Worm (Caenorhabditis elegans) whole organism, early embryonic: Measurements from ENCODE around the gene K10C2.7.

Experiments
- B0310.2 ChIP-seq: sonication (generic microtip); optimal IDR thresholded peaks from 2 replicates; lab custom pipeline; 2016; ENCODE audit warnings: mild to moderate bottlenecking, missing genetic modification characterization, missing compliant biosample characterization
- ama-1 ChIP-seq: fragments of 150-350 bp; optimal IDR thresholded peaks from 2 replicates; lab custom pipeline; 2014
- ceh-13 ChIP-seq: fragments of 200-800 bp; sonication (Bioruptor generic); optimal IDR thresholded peaks from 2 replicates; lab custom pipeline; 2018; ENCODE audit warnings: mild to moderate bottlenecking, missing genetic modification characterization, missing compliant biosample characterization
- ets-7 ChIP-seq: sonication (generic microtip); optimal IDR thresholded peaks from 2 replicates; lab custom pipeline; 2016; ENCODE audit warnings: missing genotype, missing genetic modification characterization, missing compliant biosample characterization
- flt-1 ChIP-seq: fragments of 200-800 bp; sonication (Bioruptor generic); IDR thresholded peaks from 2 replicates; pipeline ENCODE4 v1.3.6; 2022; ENCODE audit warnings: missing genetic modification characterization, missing compliant biosample characterization
- tbx-11 ChIP-seq: fragments of 200-800 bp; sonication (Bioruptor generic); IDR thresholded peaks from 2 replicates; pipeline ENCODE4 v1.3.6; 2022; ENCODE audit warnings: missing genetic modification characterization, missing compliant biosample characterization
- tbx-37 ChIP-seq: fragments of 200-800 bp; sonication (Bioruptor generic); conservative IDR thresholded peaks from 2 replicates; pipeline ENCODE4 v1.3.6; 2022; ENCODE audit warnings: missing genetic modification reagents, missing genetic modification characterization, missing compliant biosample characterization
- tra-4 ChIP-seq: sonication (generic microtip); optimal IDR thresholded peaks from 2 replicates; lab custom pipeline; 2017; ENCODE audit warnings: missing genetic modification characterization, missing compliant biosample characterization

DNA sequence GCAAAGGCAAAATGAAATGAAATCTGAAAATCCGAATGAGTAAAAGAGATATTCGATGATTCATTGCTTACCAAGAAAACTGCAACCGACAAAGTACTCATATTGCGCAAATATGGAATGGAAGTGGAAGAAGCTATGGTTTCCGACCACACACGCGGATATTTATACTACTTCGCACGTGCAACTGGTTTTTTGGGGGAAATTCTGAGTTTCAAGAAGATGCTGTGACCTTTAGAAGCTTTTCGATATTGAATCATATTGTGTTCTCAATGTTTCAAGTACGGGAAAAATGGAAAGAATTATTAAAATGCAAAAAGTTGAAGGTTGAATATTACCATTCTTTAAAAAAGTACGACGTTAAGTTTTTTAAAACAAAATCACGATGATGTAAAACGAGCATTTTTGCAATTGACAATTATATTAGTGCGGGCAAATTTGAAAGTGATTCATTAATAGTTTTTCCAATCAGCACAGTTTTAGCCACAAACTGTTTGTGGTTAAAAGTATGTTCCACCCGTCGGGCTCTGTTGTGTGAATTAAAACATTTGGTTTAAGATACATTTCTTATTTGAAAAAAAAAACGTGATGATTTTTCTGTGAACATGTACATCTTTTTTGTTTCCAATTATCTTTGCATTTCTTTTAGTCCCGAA is 7.7 kb upstream of the K10C2.7 start, which contains the start of the genes grl-6 and K10C2.6:
- TF ChIP-seq ceh-13 (GFP tag; lab: Kevin White, UChicago) (no peak), tbx-37 (no peak), B0310.2 (tag; lab: Kevin White, UChicago) (no peak), ets-7 (tag; lab: Kevin White, UChicago) (no peak), ama-1 (lab: Kevin White, UChicago) (no peak), tra-4 (no peak), tbx-11 (no peak), flt-1 (GFP tag; lab: Robert Waterston, UW) (no peak)
